Fruit fly (Drosophila melanogaster) whole organism, embryonic: ENCODE data around the gene ihog.

Experiments used
- Antp ChIP-seq: fragments of 200-800 bp; sonication (Bioruptor generic); optimal IDR thresholded peaks from 3 replicates; lab custom pipeline; 2016; ENCODE audit warnings: missing biosample characterization, missing genetic modification characterization
- CG17802 ChIP-seq: fragments of 200-800 bp; sonication (Bioruptor generic); optimal IDR thresholded peaks from 2 replicates; lab custom pipeline; 2018; ENCODE audit warnings: missing biosample characterization, mild to moderate bottlenecking, missing genetic modification characterization, moderate library complexity
- CG18476 ChIP-seq: fragments of 200-800 bp; sonication (Bioruptor generic); optimal IDR thresholded peaks from 2 replicates; lab custom pipeline; 2016; ENCODE audit warnings: missing biosample characterization, mild to moderate bottlenecking, missing genetic modification characterization
- CG3847 ChIP-seq: fragments of 200-800 bp; sonication (Bioruptor generic); IDR thresholded peaks from 2 replicates; pipeline ENCODE4 v1.3.6; 2022; ENCODE audit warnings: missing biosample characterization, missing genetic modification characterization
- Lhr ChIP-seq: fragments of 200-800 bp; sonication (Bioruptor generic); optimal IDR thresholded peaks from 3 replicates; lab custom pipeline; 2017; ENCODE audit warnings: mild to moderate bottlenecking, missing biosample characterization, missing genetic modification reagents, missing genetic modification characterization
- bsh ChIP-seq, 2 experiments: fragments of 200-800 bp; sonication (Bioruptor generic); optimal IDR thresholded peaks; 2 replicates each; lab custom pipeline; 2017 to 2018; ENCODE audit warnings: mild to moderate bottlenecking in 2 of 2, missing biosample characterization in 2 of 2, missing genetic modification characterization in 2 of 2, moderate library complexity in 1 of 2
- kah ChIP-seq: fragments of 200-800 bp; sonication (Bioruptor generic); optimal IDR thresholded peaks from 2 replicates; lab custom pipeline; 2018; ENCODE audit warnings: missing biosample characterization, mild to moderate bottlenecking, missing genetic modification characterization
- mam ChIP-seq: fragments of 200-800 bp; sonication (Bioruptor generic); optimal IDR thresholded peaks from 3 replicates; lab custom pipeline; 2016; ENCODE audit warnings: missing biosample characterization, missing genetic modification characterization
- repo ChIP-seq: fragments of 200-800 bp; sonication (Bioruptor generic); optimal IDR thresholded peaks from 2 replicates; lab custom pipeline; 2016; ENCODE audit warnings: missing biosample characterization, missing genetic modification characterization
- sens-2 ChIP-seq: fragments of 200-800 bp; sonication (Bioruptor generic); IDR thresholded peaks from 2 replicates; pipeline ENCODE4 v1.3.6; 2022; ENCODE audit warnings: missing biosample characterization, missing genetic modification characterization
- ssp ChIP-seq: fragments of 200-800 bp; sonication (Bioruptor generic); IDR thresholded peaks from 2 replicates; pipeline ENCODE4 v1.3.6; 2022; ENCODE audit warnings: missing biosample characterization, missing genetic modification characterization

The ihog gene

DNA sequence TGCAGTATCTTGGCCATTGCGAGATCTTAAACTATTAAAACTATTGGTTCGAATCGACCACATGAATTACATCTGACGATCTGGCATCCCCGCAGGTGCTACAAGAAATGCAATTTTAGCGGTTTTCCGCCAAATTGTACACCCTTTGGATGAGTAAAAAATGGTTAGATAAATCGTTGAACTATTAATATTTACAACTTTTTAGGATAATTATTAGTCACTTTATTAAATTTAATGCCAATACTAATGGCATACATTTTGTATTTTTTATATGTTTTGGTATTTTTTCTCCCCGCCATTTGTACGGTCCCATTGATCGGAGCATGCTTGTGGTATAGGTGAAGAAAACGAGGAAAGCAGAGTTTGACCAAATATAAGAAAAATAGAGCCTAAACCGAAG lies 40.8 kb downstream of the ihog start, which contains the start of the genes Polr1F and Rat1 (continued):
- TF ChIP-seq bsh (GFP tag; optimal IDR thresholded peaks at IDR 0.05; lab: Kevin White, UChicago): no peak
- peak; percentile 39 for TF ChIP-seq mam (GFP tag; lab: Kevin White, UChicago)
- no peak for TF ChIP-seq Lhr (GFP tag; lab: Kevin White, UChicago)
- no peak for TF ChIP-seq sens-2
- no peak for TF ChIP-seq ssp
- peak; percentile 18; the same call in 1 of the 2 replicates for TF ChIP-seq CG3847
- no peak for TF ChIP-seq kah (GFP tag; lab: Kevin White, UChicago)
- TF ChIP-seq repo (GFP tag; lab: Kevin White, UChicago): no peak
- TF ChIP-seq CG17802 (tag; lab: Kevin White, UChicago): no peak
- TF ChIP-seq Antp (GFP tag; lab: Kevin White, UChicago): peak; percentile 27
- peak; percentile 43 for TF ChIP-seq CG18476
- TF ChIP-seq, all 482 proteins: peak for 105
